Fruit fly (Drosophila melanogaster) Kc167 (cell line): ENCODE data around the gene barc.

ENCODE experiments used
- h ChIP-seq: fragments of >200 bp; optimal IDR thresholded peaks from 3 replicates; lab custom pipeline; 2018; ENCODE audit warnings: missing external identifiers
- psq ChIP-seq: fragments of >200 bp; optimal IDR thresholded peaks from 2 replicates; lab custom pipeline; 2017; ENCODE audit warnings: missing external identifiers

DNA sequence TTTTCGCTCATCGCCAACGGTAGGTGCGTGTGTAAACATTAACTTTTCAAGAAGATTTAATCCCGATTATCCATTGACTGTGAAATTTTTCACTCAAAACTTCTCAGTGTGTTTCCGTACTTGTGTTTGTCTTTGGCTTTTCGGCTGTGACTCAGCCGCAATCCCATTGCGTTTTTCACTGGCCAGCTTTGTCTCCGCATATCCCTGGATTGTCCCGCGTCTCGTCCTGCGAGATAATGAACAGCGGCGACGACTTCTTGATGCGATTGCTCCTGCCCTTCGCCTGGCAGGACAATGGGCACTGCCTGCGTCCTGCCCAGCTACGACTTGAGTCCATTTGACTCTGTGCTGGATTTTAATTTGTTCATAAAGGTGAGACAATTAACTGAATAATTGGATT, 49.2 kb upstream of the barc start:
- TF ChIP-seq h (lab: Kevin White, UChicago) (no peak), psq (no peak)
